Worm (Caenorhabditis elegans) whole organism, early embryonic: ENCODE measurements around the gene srsx-19.

Experiments used
- B0310.2 ChIP-seq: sonication (generic microtip); optimal IDR thresholded peaks from 2 replicates; lab custom pipeline; 2016; ENCODE audit warnings: mild to moderate bottlenecking, missing genetic modification characterization, missing compliant biosample characterization
- F13C5.2 ChIP-seq: sonication (generic microtip); optimal IDR thresholded peaks from 2 replicates; lab custom pipeline; 2017; ENCODE audit warnings: mild to moderate bottlenecking, missing genetic modification characterization, inconsistent platforms, missing compliant biosample characterization
- aly-1 ChIP-seq: sonication (generic microtip); optimal IDR thresholded peaks from 2 replicates; lab custom pipeline; 2016; ENCODE audit warnings: missing genetic modification characterization, missing compliant biosample characterization
- ama-1 ChIP-seq: fragments of 150-350 bp; optimal IDR thresholded peaks from 2 replicates; lab custom pipeline; 2014
- ceh-13 ChIP-seq: fragments of 200-800 bp; sonication (Bioruptor generic); optimal IDR thresholded peaks from 2 replicates; lab custom pipeline; 2018; ENCODE audit warnings: mild to moderate bottlenecking, missing genetic modification characterization, missing compliant biosample characterization
- ceh-36 ChIP-seq: sonication (generic microtip); optimal IDR thresholded peaks from 2 replicates; lab custom pipeline; 2016; ENCODE audit warnings: missing genetic modification characterization, inconsistent platforms, missing compliant biosample characterization
- ets-7 ChIP-seq: sonication (generic microtip); optimal IDR thresholded peaks from 2 replicates; lab custom pipeline; 2016; ENCODE audit warnings: missing genotype, missing genetic modification characterization, missing compliant biosample characterization
- flt-1 ChIP-seq: fragments of 200-800 bp; sonication (Bioruptor generic); IDR thresholded peaks from 2 replicates; pipeline ENCODE4 v1.3.6; 2022; ENCODE audit warnings: missing genetic modification characterization, missing compliant biosample characterization
- hmbx-1 ChIP-seq: sonication (generic microtip); optimal IDR thresholded peaks from 2 replicates; lab custom pipeline; 2016; ENCODE audit warnings: mild to moderate bottlenecking, missing genetic modification characterization, missing compliant biosample characterization
- hmg-4 ChIP-seq: fragments of 200-800 bp; sonication (Bioruptor generic); optimal IDR thresholded peaks from 2 replicates; lab custom pipeline; 2018; ENCODE audit warnings: mild to moderate bottlenecking, missing genetic modification characterization, missing compliant biosample characterization
- hnd-1 ChIP-seq: sonication (generic microtip); optimal IDR thresholded peaks from 2 replicates; lab custom pipeline; 2016; ENCODE audit warnings: missing genetic modification characterization, missing compliant biosample characterization
- pes-1 ChIP-seq: fragments of 200-800 bp; sonication (Bioruptor generic); IDR thresholded peaks from 2 replicates; pipeline ENCODE4 v1.3.6; 2022; ENCODE audit warnings: missing genetic modification reagents, missing genetic modification characterization, missing compliant biosample characterization
- scrt-1 ChIP-seq: fragments of 200-800 bp; sonication (Bioruptor generic); IDR thresholded peaks from 2 replicates; pipeline ENCODE4 v1.3.6; 2022; ENCODE audit warnings: missing genetic modification characterization, missing compliant biosample characterization
- sea-1 ChIP-seq: fragments of 200-800 bp; sonication (Bioruptor generic); conservative IDR thresholded peaks from 2 replicates; pipeline ENCODE4 v1.3.6; 2022; ENCODE audit warnings: missing genetic modification characterization, missing compliant biosample characterization
- tbx-11 ChIP-seq: fragments of 200-800 bp; sonication (Bioruptor generic); IDR thresholded peaks from 2 replicates; pipeline ENCODE4 v1.3.6; 2022; ENCODE audit warnings: missing genetic modification characterization, missing compliant biosample characterization
- tbx-37 ChIP-seq: fragments of 200-800 bp; sonication (Bioruptor generic); conservative IDR thresholded peaks from 2 replicates; pipeline ENCODE4 v1.3.6; 2022; ENCODE audit warnings: missing genetic modification reagents, missing genetic modification characterization, missing compliant biosample characterization
- tra-4 ChIP-seq: sonication (generic microtip); optimal IDR thresholded peaks from 2 replicates; lab custom pipeline; 2017; ENCODE audit warnings: missing genetic modification characterization, missing compliant biosample characterization

Gene srsx-19

ce11 chrV:13856376-13856775 is 31.1 kb upstream of the srsx-19 start, which contains the start of gene srx-134:
Gene srx-134, minus strand, starts transcription at chrV:13856476.
- TF ChIP-seq hnd-1 (tag; lab: Kevin White, UChicago) (no peak), hmg-4 (GFP tag; lab: Kevin White, UChicago) (no peak)

ce11 chrV:13857132-13857531 is 30.3 kb upstream of the srsx-19 start, which contains the start of gene srx-136:
Gene srx-136, plus strand, starts transcription at chrV:13857432.
- TF ChIP-seq sea-1 (GFP tag; lab: Robert Waterston, UW) (no peak), pes-1 (GFP tag; lab: Robert Waterston, UW) (no peak), scrt-1 (GFP tag; lab: Robert Waterston, UW) (no peak), ceh-36 (no peak), ets-7 (tag; lab: Kevin White, UChicago) (no peak), B0310.2 (tag; lab: Kevin White, UChicago) (no peak), hmg-4 (GFP tag; lab: Kevin White, UChicago) (no peak), tbx-37 (GFP tag; lab: Robert Waterston, UW) (no peak), aly-1 (tag; lab: Kevin White, UChicago) (no peak), tra-4 (no peak), F13C5.2 (tag; lab: Kevin White, UChicago) (no peak), hnd-1 (tag; lab: Kevin White, UChicago) (no peak), tbx-11 (GFP tag; lab: Robert Waterston, UW) (no peak), hmbx-1 (no peak), ceh-13 (no peak), ama-1 (lab: Kevin White, UChicago) (no peak), flt-1 (GFP tag; lab: Robert Waterston, UW) (no peak)

- no peak for TF ChIP-seq ceh-13
- no peak for TF ChIP-seq tra-4
- TF ChIP-seq ama-1 (lab: Kevin White, UChicago): no peak
- TF ChIP-seq sea-1 (GFP tag; lab: Robert Waterston, UW): no peak
- no peak for TF ChIP-seq F13C5.2 (tag; lab: Kevin White, UChicago)
- no peak for TF ChIP-seq tbx-37 (GFP tag; lab: Robert Waterston, UW)
- no peak for TF ChIP-seq flt-1 (GFP tag; lab: Robert Waterston, UW)
Observed at ce11 chrV:13858906-13859305, 28.6 kb upstream of the srsx-19 start, which contains the start of gene srx-135. Gene srx-135, plus strand, starts transcription at chrV:13859206.

ce11 chrV:13862505-13862904 is 25.0 kb upstream of the srsx-19 start, which contains the start of gene srx-137:
Gene srx-137, plus strand, starts transcription at chrV:13862805.
- TF ChIP-seq sea-1 (GFP tag; lab: Robert Waterston, UW) (no peak), tbx-37 (GFP tag; lab: Robert Waterston, UW) (no peak), ets-7 (tag; lab: Kevin White, UChicago) (no peak), ceh-36 (no peak), ceh-13 (no peak), pes-1 (GFP tag; lab: Robert Waterston, UW) (no peak), scrt-1 (GFP tag; lab: Robert Waterston, UW) (no peak), F13C5.2 (tag; lab: Kevin White, UChicago) (no peak), hnd-1 (tag; lab: Kevin White, UChicago) (no peak), B0310.2 (tag; lab: Kevin White, UChicago) (no peak), ama-1 (lab: Kevin White, UChicago) (no peak), hmbx-1 (no peak)

- TF ChIP-seq ceh-13 (no peak), tra-4 (no peak), aly-1 (tag; lab: Kevin White, UChicago) (no peak), tbx-11 (GFP tag; lab: Robert Waterston, UW) (no peak), F13C5.2 (tag; lab: Kevin White, UChicago) (no peak), hmbx-1 (no peak), pes-1 (GFP tag; lab: Robert Waterston, UW) (no peak), ets-7 (tag; lab: Kevin White, UChicago) (no peak), scrt-1 (GFP tag; lab: Robert Waterston, UW) (no peak), hmg-4 (GFP tag; lab: Kevin White, UChicago) (no peak), ceh-36 (no peak), hnd-1 (tag; lab: Kevin White, UChicago) (no peak), B0310.2 (tag; lab: Kevin White, UChicago) (no peak), tbx-37 (GFP tag; lab: Robert Waterston, UW) (no peak), ama-1 (lab: Kevin White, UChicago) (no peak), flt-1 (GFP tag; lab: Robert Waterston, UW) (no peak), sea-1 (GFP tag; lab: Robert Waterston, UW) (no peak)
Observed at ce11 chrV:13863700-13864099, 23.8 kb upstream of the srsx-19 start.

- TF ChIP-seq hmg-4 (GFP tag; lab: Kevin White, UChicago) (no peak), ets-7 (tag; lab: Kevin White, UChicago) (no peak), scrt-1 (GFP tag; lab: Robert Waterston, UW) (no peak), hmbx-1 (no peak), B0310.2 (tag; lab: Kevin White, UChicago) (no peak), ama-1 (lab: Kevin White, UChicago) (no peak), tbx-37 (GFP tag; lab: Robert Waterston, UW) (no peak), ceh-36 (no peak), aly-1 (tag; lab: Kevin White, UChicago) (no peak), tra-4 (no peak), ceh-13 (no peak), hnd-1 (tag; lab: Kevin White, UChicago) (no peak), F13C5.2 (tag; lab: Kevin White, UChicago) (no peak), pes-1 (GFP tag; lab: Robert Waterston, UW) (no peak)
Observed at ce11 chrV:13866353-13866752, 21.1 kb upstream of the srsx-19 start, which contains the start of gene nhr-175. Gene nhr-175, plus strand, starts transcription at chrV:13866691.

- TF ChIP-seq hmbx-1 (peak; percentile 30), B0310.2 (tag; lab: Kevin White, UChicago) (peak; percentile 10)
Observed at ce11 chrV:13868886-13869285, 18.6 kb upstream of the srsx-19 start.
